Worm (Caenorhabditis elegans) whole organism, L1 larva: Measurements from ENCODE around the gene C09F9.2.

Experiments
- dpl-1 ChIP-seq, 3 experiments: fragments of 150-350 bp in 2 of 3; sonication (generic microtip) in 1 of 3; optimal IDR thresholded peaks; 2 replicates each; lab custom pipeline; 2014 to 2017; ENCODE audit warnings: missing biosample characterization in 3 of 3, missing genetic modification characterization in 3 of 3, missing genetic modification reagents in 3 of 3
- egl-27 ChIP-seq, 2 experiments: fragments of 150-350 bp in 1 of 2; sonication (generic microtip); optimal IDR thresholded peaks; 3 replicates each; lab custom pipeline; 2017 to 2018; ENCODE audit warnings: missing biosample characterization in 2 of 2, missing genetic modification characterization in 2 of 2, missing genetic modification reagents in 2 of 2
- fkh-10 ChIP-seq: sonication (generic microtip); optimal IDR thresholded peaks from 2 replicates; lab custom pipeline; 2017; ENCODE audit warnings: missing biosample characterization, missing genetic modification reagents, missing genetic modification characterization
- nhr-28 ChIP-seq: fragments of 150-350 bp; optimal IDR thresholded peaks from 2 replicates; lab custom pipeline; 2014; ENCODE audit warnings: missing biosample characterization, missing genetic modification characterization
- snpc-4 ChIP-seq: fragments of 150-350 bp; optimal IDR thresholded peaks from 2 replicates; lab custom pipeline; 2014; ENCODE audit warnings: missing biosample characterization, missing genetic modification characterization
- zip-4 ChIP-seq: fragments of 200-800 bp; sonication (Bioruptor generic); optimal IDR thresholded peaks from 2 replicates; lab custom pipeline; 2018; ENCODE audit warnings: mild to moderate bottlenecking, missing genetic modification characterization, moderate library complexity, missing compliant biosample characterization

DNA sequence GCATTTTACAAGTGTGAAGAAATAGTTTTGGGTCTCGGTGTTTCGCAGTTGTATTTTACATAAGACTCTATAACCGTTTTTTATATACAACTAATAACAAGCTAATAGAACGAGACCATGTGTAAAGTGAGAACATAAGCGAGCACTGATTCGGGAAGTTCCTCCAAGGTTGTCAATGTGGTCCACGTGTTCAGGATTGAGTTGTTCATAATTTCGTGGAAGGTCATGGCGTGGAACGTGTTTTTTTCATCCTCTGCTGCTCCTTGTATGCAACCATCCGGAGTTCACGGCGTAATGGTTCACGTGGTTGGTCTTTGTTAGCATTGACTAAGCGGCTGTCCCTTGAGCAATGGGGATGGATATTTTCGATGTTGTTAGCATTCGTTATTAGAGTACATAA, 22.8 kb downstream of the C09F9.2 start:
- TF ChIP-seq dpl-1 (GFP tag; optimal IDR thresholded peaks at IDR 0.05; lab: Kevin White, UChicago) (no peak), egl-27 (tag; optimal IDR thresholded peaks at IDR 0.05; lab: Kevin White, UChicago) (no peak), snpc-4 (tag; lab: Kevin White, UChicago) (no peak), fkh-10 (GFP tag; lab: Kevin White, UChicago) (no peak), nhr-28 (tag; lab: Kevin White, UChicago) (no peak), zip-4 (GFP tag; lab: Kevin White, UChicago) (no peak)
